Fruit fly (Drosophila melanogaster) whole organism, prepupa: ENCODE measurements around the gene rempA.
A peak's percentile ranks its signal among the peaks of the same experiment; 100 is the strongest.

Source experiments
- CG10669 ChIP-seq: fragments of 200-800 bp; sonication (Bioruptor generic); optimal IDR thresholded peaks from 3 replicates; lab custom pipeline; 2018; ENCODE audit warnings: missing biosample characterization, mild to moderate bottlenecking, missing genetic modification characterization, moderate library complexity
- CG34406 ChIP-seq: fragments of 200-800 bp; sonication (Bioruptor generic); optimal IDR thresholded peaks from 3 replicates; lab custom pipeline; 2016; ENCODE audit warnings: missing biosample characterization, missing genetic modification characterization
- Eip78C ChIP-seq: fragments of 200-800 bp; sonication (Bioruptor generic); peaks from one replicate; lab custom pipeline; 2016; ENCODE audit warnings: missing biosample characterization, missing genetic modification characterization
- Eip93F ChIP-seq: fragments of 200-800 bp; sonication (Bioruptor generic); optimal IDR thresholded peaks from 2 replicates; lab custom pipeline; 2016; ENCODE audit warnings: missing biosample characterization, mild to moderate bottlenecking, missing genetic modification characterization
- Ets96B ChIP-seq: fragments of 200-800 bp; optimal IDR thresholded peaks from 2 replicates; lab custom pipeline; 2019; ENCODE audit warnings: missing biosample characterization, mild to moderate bottlenecking, missing genetic modification characterization, moderate library complexity
- Lpt ChIP-seq: fragments of 200-800 bp; sonication (Bioruptor generic); optimal IDR thresholded peaks from 3 replicates; lab custom pipeline; 2016; ENCODE audit warnings: missing biosample characterization, missing genetic modification characterization
- OdsH ChIP-seq: fragments of 200-800 bp; sonication (Bioruptor generic); optimal IDR thresholded peaks from 3 replicates; lab custom pipeline; 2016; ENCODE audit warnings: missing biosample characterization, missing genetic modification characterization
- Smox ChIP-seq: fragments of 200-800 bp; sonication (Bioruptor generic); optimal IDR thresholded peaks from 3 replicates; lab custom pipeline; 2016; ENCODE audit warnings: missing biosample characterization, missing genetic modification characterization
- Sox14 ChIP-seq: fragments of 200-800 bp; sonication (Bioruptor generic); optimal IDR thresholded peaks from 3 replicates; lab custom pipeline; 2016; ENCODE audit warnings: missing biosample characterization, missing genetic modification characterization
- Sox15 ChIP-seq: fragments of 200-800 bp; sonication (Bioruptor generic); optimal IDR thresholded peaks from 3 replicates; lab custom pipeline; 2016; ENCODE audit warnings: missing biosample characterization, missing genetic modification characterization
- acj6 ChIP-seq: fragments of 200-800 bp; sonication (Bioruptor generic); optimal IDR thresholded peaks from 3 replicates; lab custom pipeline; 2016; ENCODE audit warnings: missing biosample characterization, missing genetic modification characterization
- topi ChIP-seq: fragments of 200-800 bp; sonication (Bioruptor generic); optimal IDR thresholded peaks from 3 replicates; lab custom pipeline; 2016; ENCODE audit warnings: missing biosample characterization, missing genetic modification characterization

DNA sequence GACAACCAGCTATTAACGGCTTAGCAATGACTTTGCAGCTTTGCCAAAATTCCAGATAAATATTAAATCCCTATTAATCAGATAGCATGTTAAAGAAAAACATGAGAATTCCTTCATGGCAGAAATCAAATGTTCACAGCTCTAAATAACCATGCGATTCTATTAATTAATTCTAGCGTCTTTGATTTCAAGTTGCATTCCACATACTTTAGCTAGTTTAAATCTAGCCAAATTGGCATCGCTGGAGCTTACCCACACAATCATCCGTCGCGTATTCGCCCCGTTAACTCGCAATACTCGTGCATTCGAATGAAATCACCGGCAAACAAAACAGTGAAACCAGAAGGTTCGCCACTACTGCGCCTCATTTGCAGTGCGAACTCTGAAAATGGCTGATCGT, 799 bp downstream of the rempA start, which contains the start of gene Tspo:
- TF ChIP-seq Lpt (no peak), OdsH (no peak), Sox15 (GFP tag; lab: Kevin White, UChicago) (no peak), topi (GFP tag; lab: Kevin White, UChicago) (no peak), Eip78C (peak; percentile 65), CG34406 (GFP tag; lab: Kevin White, UChicago) (no peak), Smox (no peak), Sox14 (GFP tag; lab: Kevin White, UChicago) (peak; percentile 4), CG10669 (GFP tag; lab: Kevin White, UChicago) (no peak), Eip93F (GFP tag; lab: Kevin White, UChicago) (no peak), acj6 (GFP tag; lab: Kevin White, UChicago) (no peak), Ets96B (tag; lab: Kevin White, UChicago) (no peak)
